Fruit fly (Drosophila melanogaster) whole organism, wandering third instar larva: ENCODE measurements around the gene dmrt99B.

ENCODE experiments used
- Abd-B ChIP-seq: fragments of >200 bp; optimal IDR thresholded peaks from 2 replicates; lab custom pipeline; 2017; ENCODE audit warnings: missing biosample characterization, missing genetic modification characterization
- CG32264 ChIP-seq: fragments of 200-800 bp; sonication (Bioruptor generic); optimal IDR thresholded peaks from 2 replicates; lab custom pipeline; 2016; ENCODE audit warnings: missing biosample characterization, missing genetic modification characterization
- CG9705 ChIP-seq: fragments of 200-800 bp; sonication (Bioruptor generic); optimal IDR thresholded peaks from 2 replicates; lab custom pipeline; 2018; ENCODE audit warnings: missing biosample characterization, mild to moderate bottlenecking, missing genetic modification characterization
- CrebA ChIP-seq: fragments of 200-800 bp; sonication (Bioruptor generic); optimal IDR thresholded peaks from 2 replicates; lab custom pipeline; 2016; ENCODE audit warnings: missing biosample characterization, mild to moderate bottlenecking, missing genetic modification characterization, borderline replicate concordance
- Dfd ChIP-seq: fragments of >200 bp; optimal IDR thresholded peaks from 2 replicates; lab custom pipeline; 2017; ENCODE audit warnings: missing biosample characterization, missing genetic modification characterization
- Dif ChIP-seq: fragments of 200-275, 200-300 bp; sonication (Bioruptor generic); optimal IDR thresholded peaks from 2 replicates; lab custom pipeline; 2018; ENCODE audit warnings: missing biosample characterization, missing genetic modification characterization; ENCODE audit not compliant: partially characterized antibody
- GATAd ChIP-seq: sonication (Bioruptor generic); optimal IDR thresholded peaks from 2 replicates; lab custom pipeline; 2016; ENCODE audit warnings: missing biosample characterization, missing genetic modification characterization
- HLH106 ChIP-seq: fragments of 200-800 bp; optimal IDR thresholded peaks from 3 replicates; lab custom pipeline; 2019; ENCODE audit warnings: missing biosample characterization, mild to moderate bottlenecking, missing genetic modification characterization, moderate library complexity
- Hr83 ChIP-seq: fragments of 200-300 bp; sonication (Bioruptor generic); optimal IDR thresholded peaks from 2 replicates; lab custom pipeline; 2016; ENCODE audit warnings: missing biosample characterization, mild to moderate bottlenecking, missing genetic modification characterization, moderate library complexity; ENCODE audit not compliant: poor library complexity, severe bottlenecking
- Mio ChIP-seq: sonication (Bioruptor generic); optimal IDR thresholded peaks from 2 replicates; lab custom pipeline; 2016; ENCODE audit warnings: missing biosample characterization, missing genetic modification characterization
- Myc ChIP-seq: fragments of >200 bp; optimal IDR thresholded peaks from 2 replicates; lab custom pipeline; 2017
- OdsH ChIP-seq: fragments of 200-800 bp; sonication (Bioruptor generic); optimal IDR thresholded peaks from 2 replicates; lab custom pipeline; 2016; ENCODE audit warnings: missing biosample characterization, mild to moderate bottlenecking, missing genetic modification characterization
- Rel ChIP-seq, 2 experiments: fragments of 200-800 bp; sonication (Bioruptor generic) in 1 of 2; optimal IDR thresholded peaks; 2 replicates in 1 of 2; 3 replicates in 1 of 2; lab custom pipeline; 2016 to 2019; ENCODE audit warnings: mild to moderate bottlenecking in 2 of 2, missing biosample characterization in 2 of 2, missing genetic modification characterization in 2 of 2, moderate library complexity in 1 of 2
- Sp1 ChIP-seq: fragments of 200-800 bp; sonication (Bioruptor generic); optimal IDR thresholded peaks from 3 replicates; lab custom pipeline; 2019; ENCODE audit warnings: missing biosample characterization, mild to moderate bottlenecking, missing genetic modification characterization, moderate library complexity
- Vsx2 ChIP-seq: fragments of 200-300, 225-300 bp; sonication (Bioruptor generic); optimal IDR thresholded peaks from 2 replicates; lab custom pipeline; 2018; ENCODE audit warnings: missing biosample characterization, missing genetic modification characterization; ENCODE audit not compliant: partially characterized antibody
- br ChIP-seq: fragments of 200-800 bp; sonication (Bioruptor generic); optimal IDR thresholded peaks from 2 replicates; lab custom pipeline; 2016; ENCODE audit warnings: missing biosample characterization, missing genetic modification characterization
- brk ChIP-seq: fragments of 200-800 bp; sonication (Bioruptor generic); optimal IDR thresholded peaks from 2 replicates; lab custom pipeline; 2016; ENCODE audit warnings: missing biosample characterization, mild to moderate bottlenecking, missing genetic modification characterization
- dl ChIP-seq, 2 experiments: fragments of 175-275, 200-275 bp in 1 of 2; fragments of 200-275 bp in 1 of 2; sonication (Bioruptor generic); optimal IDR thresholded peaks; lab custom pipeline; 2018; ENCODE audit warnings: mild to moderate bottlenecking in 2 of 2, missing biosample characterization in 2 of 2, missing genetic modification characterization in 2 of 2, moderate library complexity in 2 of 2; ENCODE audit not compliant: partially characterized antibody in 2 of 2, insufficient read depth in 1 of 2
- dmrt93B ChIP-seq: fragments of 200-800 bp; sonication (Bioruptor generic); optimal IDR thresholded peaks from 2 replicates; lab custom pipeline; 2018; ENCODE audit warnings: missing biosample characterization, mild to moderate bottlenecking, missing genetic modification characterization
- dsf ChIP-seq: sonication (Bioruptor generic); optimal IDR thresholded peaks from 2 replicates; lab custom pipeline; 2016; ENCODE audit warnings: missing biosample characterization, missing genetic modification characterization, borderline replicate concordance
- ey ChIP-seq: fragments of 200-800 bp; sonication (Bioruptor generic); optimal IDR thresholded peaks from 2 replicates; lab custom pipeline; 2016; ENCODE audit warnings: missing biosample characterization, missing genetic modification characterization
- foxo ChIP-seq, 2 experiments: fragments of 200-800 bp; sonication (Bioruptor generic); optimal IDR thresholded peaks; 2 replicates in 1 of 2; 3 replicates in 1 of 2; lab custom pipeline; 2016 to 2017; ENCODE audit warnings: missing biosample characterization in 2 of 2, missing genetic modification characterization in 2 of 2
- h ChIP-seq: fragments of 200-800 bp; sonication (Bioruptor generic); optimal IDR thresholded peaks from 3 replicates; lab custom pipeline; 2016; ENCODE audit warnings: missing biosample characterization, mild to moderate bottlenecking, missing genetic modification characterization
- pan ChIP-seq: fragments of >200 bp; optimal IDR thresholded peaks from 2 replicates; lab custom pipeline; 2017
- psq ChIP-seq: fragments of 200-800 bp; sonication (Bioruptor generic); optimal IDR thresholded peaks from 3 replicates; lab custom pipeline; 2017; ENCODE audit warnings: missing biosample characterization, mild to moderate bottlenecking, missing genetic modification characterization, moderate library complexity
- sage ChIP-seq: fragments of 200-800 bp; sonication (Bioruptor generic); optimal IDR thresholded peaks from 2 replicates; lab custom pipeline; 2016; ENCODE audit warnings: missing biosample characterization, mild to moderate bottlenecking, missing genetic modification characterization
- sv ChIP-seq: fragments of 200-800 bp; sonication (Bioruptor generic); optimal IDR thresholded peaks from 3 replicates; lab custom pipeline; 2016; ENCODE audit warnings: missing biosample characterization, missing genetic modification characterization
- usp ChIP-seq: fragments of >200 bp; optimal IDR thresholded peaks from 2 replicates; lab custom pipeline; 2017; ENCODE audit warnings: missing biosample characterization, missing genetic modification characterization
- woc ChIP-seq: sonication (Bioruptor generic); optimal IDR thresholded peaks from 2 replicates; lab custom pipeline; 2016; ENCODE audit warnings: missing biosample characterization, mild to moderate bottlenecking, missing genetic modification characterization

Gene dmrt99B

DNA sequence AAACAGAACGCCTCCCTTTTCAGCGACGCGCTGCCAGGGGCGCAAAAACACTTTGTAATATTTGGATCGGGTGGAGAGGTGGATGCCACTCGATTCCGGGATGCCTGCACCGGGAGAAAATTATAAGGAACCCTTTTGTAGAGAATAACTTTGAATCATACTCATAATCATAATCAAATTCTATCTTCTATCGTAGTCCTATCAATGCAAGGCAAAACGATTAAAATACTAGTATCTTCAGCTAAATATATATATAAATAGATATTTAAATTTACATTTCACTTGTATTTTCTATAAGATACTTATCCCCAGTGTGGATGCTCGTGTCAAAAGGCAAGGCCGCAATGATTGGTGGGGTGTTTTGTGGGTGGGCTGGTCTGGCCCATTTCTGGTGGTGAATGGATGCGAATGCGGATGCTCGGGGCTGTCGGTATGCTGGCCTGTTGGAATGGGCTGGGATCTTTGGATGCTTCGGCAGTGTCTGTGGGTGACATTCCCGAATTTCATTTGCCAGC lies 13.5 kb downstream of the dmrt99B start:
- TF ChIP-seq foxo (GFP tag; optimal IDR thresholded peaks at IDR 0.05; lab: Kevin White, UChicago) (peak in 1 of 2 experiments; percentile 6), dmrt93B (no peak)

DNA sequence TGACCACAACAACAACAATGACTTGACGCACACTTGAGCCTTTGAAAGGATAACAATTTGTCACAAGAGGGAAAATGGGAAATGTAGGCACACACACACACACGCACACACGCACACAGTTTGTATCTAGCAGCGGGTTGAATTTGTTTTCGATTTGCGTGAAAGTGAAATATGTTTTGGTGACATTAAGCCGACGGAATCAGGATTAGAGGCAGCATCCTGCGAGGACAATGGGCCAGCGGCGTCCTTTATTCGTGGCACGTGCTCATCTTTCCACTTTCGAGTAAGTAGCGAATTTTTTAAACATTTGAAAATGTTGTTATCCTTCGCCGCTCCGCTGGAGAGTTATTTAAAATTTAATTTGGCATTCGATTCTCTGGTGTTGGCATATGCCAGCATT lies 14.9 kb downstream of the dmrt99B start:
- TF ChIP-seq sage, result no peak
- TF ChIP-seq Sp1, result no peak
- TF ChIP-seq psq (GFP tag; lab: Kevin White, UChicago), result no peak
- TF ChIP-seq br (GFP tag; lab: Kevin White, UChicago), result no peak
- no peak for TF ChIP-seq Vsx2
- TF ChIP-seq Rel (GFP tag; optimal IDR thresholded peaks at IDR 0.05; lab: Kevin White, UChicago), result no peak
- no peak for TF ChIP-seq Rel (tag; optimal IDR thresholded peaks at IDR 0.05; lab: Kevin White, UChicago)
- no peak for TF ChIP-seq pan (lab: Kevin White, UChicago)
- TF ChIP-seq woc (GFP tag; lab: Kevin White, UChicago), result no peak
- no peak for TF ChIP-seq HLH106 (tag; lab: Kevin White, UChicago)
- no peak for TF ChIP-seq GATAd
- no peak for TF ChIP-seq CrebA
- no peak for TF ChIP-seq brk
- no peak for TF ChIP-seq CG32264
- TF ChIP-seq Dfd (GFP tag; lab: Kevin White, UChicago), result no peak

DNA sequence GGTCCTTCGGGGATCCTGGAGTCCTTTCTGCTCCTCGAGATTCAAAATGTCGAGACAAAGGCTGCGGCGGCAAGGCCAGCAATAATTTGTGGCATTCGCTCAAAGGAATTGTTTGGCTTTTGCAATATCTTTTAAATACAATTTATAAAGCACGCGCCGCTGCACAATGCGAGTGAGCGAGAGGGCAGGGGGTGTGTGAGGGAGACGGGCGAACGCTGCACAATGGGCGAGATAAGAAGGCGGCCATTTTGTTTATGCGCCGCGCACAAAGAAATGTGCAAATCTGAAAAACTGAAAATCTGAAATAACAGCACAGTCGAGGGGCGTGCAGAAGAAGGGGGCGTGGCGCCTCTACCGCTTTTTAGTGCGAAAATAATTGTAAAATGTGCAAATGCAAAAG lies 15.9 kb downstream of the dmrt99B start:
- TF ChIP-seq Dfd (GFP tag; lab: Kevin White, UChicago), result no peak
- no peak for TF ChIP-seq Abd-B (GFP tag; lab: Kevin White, UChicago)
- no peak for TF ChIP-seq Rel (GFP tag; optimal IDR thresholded peaks at IDR 0.05; lab: Kevin White, UChicago)
- no peak for TF ChIP-seq Rel (tag; optimal IDR thresholded peaks at IDR 0.05; lab: Kevin White, UChicago)
- TF ChIP-seq sage, result no peak
- no peak for TF ChIP-seq foxo (GFP tag; optimal IDR thresholded peaks at IDR 0.05; lab: Kevin White, UChicago)
- TF ChIP-seq Sp1, result no peak
- TF ChIP-seq pan (lab: Kevin White, UChicago), result no peak
- TF ChIP-seq br (GFP tag; lab: Kevin White, UChicago), result no peak
- TF ChIP-seq usp, result no peak
- no peak for TF ChIP-seq Vsx2
- TF ChIP-seq dsf (GFP tag; lab: Kevin White, UChicago), result no peak

DNA sequence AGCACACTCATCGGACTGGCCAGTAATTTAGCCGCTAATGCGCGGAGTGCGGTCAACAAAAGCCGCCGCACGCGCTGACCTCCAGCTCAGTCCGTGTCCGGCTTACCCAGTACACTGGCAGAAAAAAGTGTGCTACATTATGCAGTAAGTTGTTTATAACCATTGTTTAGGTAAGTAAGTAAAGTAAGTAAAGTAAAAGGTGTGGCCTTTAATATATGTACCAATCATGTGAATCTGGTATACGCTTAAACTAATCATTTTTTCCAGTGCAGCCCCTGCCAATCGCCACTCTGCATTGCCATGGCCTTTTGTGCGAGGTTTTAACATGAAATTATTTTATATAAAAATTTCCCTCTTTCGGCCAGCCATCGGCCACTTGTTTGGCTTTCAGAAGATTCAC lies 19.0 kb downstream of the dmrt99B start:
- no peak for TF ChIP-seq psq (GFP tag; lab: Kevin White, UChicago)
- no peak for TF ChIP-seq dsf (GFP tag; lab: Kevin White, UChicago)

dm6 chr3R:29714314-29714713 lies 21.9 kb downstream of the dmrt99B start, which contains the start of gene Obp99d:
Obp99d (plus strand) TSS chr3R:29714505.
- TF ChIP-seq brk (no peak), Mio (GFP tag; lab: Kevin White, UChicago) (no peak), dsf (GFP tag; lab: Kevin White, UChicago) (no peak), Sp1 (no peak), Rel (GFP tag; optimal IDR thresholded peaks at IDR 0.05; lab: Kevin White, UChicago) (no peak), Rel (tag; optimal IDR thresholded peaks at IDR 0.05; lab: Kevin White, UChicago) (no peak), CrebA (no peak)

dm6 chr3R:29715277-29715676 lies 22.9 kb downstream of the dmrt99B start, which contains the start of gene Dup99B:
Dup99B (minus strand) TSS chr3R:29715377.
- TF ChIP-seq sage, result no peak

- TF ChIP-seq Myc (no peak), Hr83 (GFP tag; lab: Kevin White, UChicago) (peak; percentile 52), Rel (GFP tag; optimal IDR thresholded peaks at IDR 0.05; lab: Kevin White, UChicago) (no peak), Rel (tag; optimal IDR thresholded peaks at IDR 0.05; lab: Kevin White, UChicago) (no peak), brk (peak; percentile 8)
Observed at dm6 chr3R:29716043-29716781, 23.8 kb downstream of the dmrt99B start.

DNA sequence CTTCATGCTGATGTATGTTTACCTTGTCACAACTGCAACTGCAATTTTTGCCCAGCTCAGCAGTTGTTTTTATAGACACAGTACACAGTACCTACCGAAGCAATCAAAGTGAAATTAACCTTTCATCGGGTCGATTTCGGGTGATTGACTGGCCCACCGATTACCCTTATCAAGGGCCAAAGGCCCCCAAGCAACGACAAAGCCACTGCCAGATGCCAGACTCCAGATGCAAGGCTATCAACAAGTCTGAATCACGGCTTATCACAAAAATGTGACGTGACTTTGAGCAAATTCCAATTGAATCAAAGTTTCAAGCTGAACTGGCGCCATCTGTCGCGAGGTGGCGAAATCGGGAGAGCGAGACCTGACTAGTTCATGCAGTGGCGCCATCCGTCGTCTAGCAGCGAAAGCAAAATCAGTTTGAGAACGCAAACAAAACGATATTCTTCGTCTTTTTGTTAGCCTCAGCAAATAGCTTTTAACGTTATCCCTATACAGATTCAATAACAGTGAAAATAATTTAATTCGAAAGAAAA lies 24.5 kb downstream of the dmrt99B start, which contains the start of gene Obp99b:
Gene Obp99b (minus strand): TSS at position 115 of the 536 bp plus-strand sequence.
- TF ChIP-seq dl (GFP tag; optimal IDR thresholded peaks at IDR 0.05; lab: Kevin White, UChicago; ENCODE audit: insufficient read depth in 1 of 2, partially characterized antibody in 2 of 2), result no peak
- no peak for TF ChIP-seq CrebA
- TF ChIP-seq Hr83 (GFP tag; lab: Kevin White, UChicago), result no peak
- no peak for TF ChIP-seq sv (GFP tag; lab: Kevin White, UChicago)
- peak; percentile 28 for TF ChIP-seq h
- no peak for TF ChIP-seq Myc
- TF ChIP-seq Abd-B (GFP tag; lab: Kevin White, UChicago), result no peak
- no peak for TF ChIP-seq Mio (GFP tag; lab: Kevin White, UChicago)
- TF ChIP-seq foxo (GFP tag; optimal IDR thresholded peaks at IDR 0.05; lab: Kevin White, UChicago), result peak in 1 of 2 experiments; percentile 49
- no peak for TF ChIP-seq dmrt93B
- TF ChIP-seq OdsH (GFP tag; lab: Kevin White, UChicago), result peak; percentile 35
- TF ChIP-seq HLH106 (tag; lab: Kevin White, UChicago), result peak; percentile 4
- TF ChIP-seq CG9705, result peak; percentile 37
- no peak for TF ChIP-seq ey (GFP tag; lab: Kevin White, UChicago)
- no peak for TF ChIP-seq usp
- TF ChIP-seq woc (GFP tag; lab: Kevin White, UChicago), result no peak
- TF ChIP-seq psq (GFP tag; lab: Kevin White, UChicago), result no peak
- TF ChIP-seq br (GFP tag; lab: Kevin White, UChicago), result peak; percentile 49
- TF ChIP-seq Rel (GFP tag; optimal IDR thresholded peaks at IDR 0.05; lab: Kevin White, UChicago), result no peak
- TF ChIP-seq Rel (tag; optimal IDR thresholded peaks at IDR 0.05; lab: Kevin White, UChicago), result no peak
- TF ChIP-seq Vsx2, result no peak
- no peak for TF ChIP-seq Dif (GFP tag; lab: Kevin White, UChicago)
